Worm (Caenorhabditis elegans) whole organism, late embryonic: ENCODE measurements around the gene Y47D3A.1.

Experiments used
- Y22D7AL.16 ChIP-seq: sonication (generic microtip); optimal IDR thresholded peaks from 2 replicates; lab custom pipeline; 2016; ENCODE audit warnings: missing genetic modification characterization, missing compliant biosample characterization
- ama-1 ChIP-seq: fragments of 150-350 bp; optimal IDR thresholded peaks from 2 replicates; lab custom pipeline; 2014
- ceh-18 ChIP-seq: sonication (generic microtip); optimal IDR thresholded peaks from 2 replicates; lab custom pipeline; 2016; ENCODE audit warnings: missing genetic modification characterization, missing compliant biosample characterization
- ceh-19 ChIP-seq: fragments of 200-800 bp; sonication (Bioruptor generic); optimal IDR thresholded peaks from 2 replicates; lab custom pipeline; 2018; ENCODE audit warnings: mild to moderate bottlenecking, missing genetic modification characterization, missing compliant biosample characterization
- ceh-30 ChIP-seq: fragments of 150-350 bp; optimal IDR thresholded peaks from 2 replicates; lab custom pipeline; 2014; ENCODE audit warnings: missing biosample characterization, missing genetic modification characterization
- ceh-34 ChIP-seq: sonication (generic microtip); optimal IDR thresholded peaks from 2 replicates; lab custom pipeline; 2016; ENCODE audit warnings: mild to moderate bottlenecking, missing genetic modification characterization, missing compliant biosample characterization
- ceh-45 ChIP-seq: fragments of 200-800 bp; sonication (Bioruptor generic); IDR thresholded peaks from 2 replicates; pipeline ENCODE4 v1.3.6; 2022; ENCODE audit warnings: missing genetic modification reagents, missing genetic modification characterization, missing compliant biosample characterization
- ceh-48 ChIP-seq: sonication (generic microtip); optimal IDR thresholded peaks from 2 replicates; lab custom pipeline; 2016; ENCODE audit warnings: missing genetic modification characterization, inconsistent platforms, missing compliant biosample characterization
- ceh-9 ChIP-seq: sonication (generic microtip); optimal IDR thresholded peaks from 2 replicates; lab custom pipeline; 2016; ENCODE audit warnings: mild to moderate bottlenecking, missing genetic modification characterization, inconsistent platforms, missing compliant biosample characterization
- elt-4 ChIP-seq: sonication (generic microtip); optimal IDR thresholded peaks from 2 replicates; lab custom pipeline; 2016; ENCODE audit warnings: missing genetic modification characterization, missing compliant biosample characterization
- fax-1 ChIP-seq: sonication (generic microtip); optimal IDR thresholded peaks from 2 replicates; lab custom pipeline; 2016; ENCODE audit warnings: missing genotype, missing genetic modification characterization, missing compliant biosample characterization
- hlh-13 ChIP-seq: fragments of 200-800 bp; sonication (Bioruptor generic); optimal IDR thresholded peaks from 2 replicates; lab custom pipeline; 2018; ENCODE audit warnings: mild to moderate bottlenecking, missing genetic modification characterization, missing compliant biosample characterization
- hlh-15 ChIP-seq: sonication (generic microtip); optimal IDR thresholded peaks from 2 replicates; lab custom pipeline; 2016; ENCODE audit warnings: missing genetic modification characterization, missing compliant biosample characterization
- hlh-30 ChIP-seq: sonication (generic microtip); optimal IDR thresholded peaks from 2 replicates; lab custom pipeline; 2017; ENCODE audit warnings: antibody characterized with exemption, missing genetic modification characterization, missing compliant biosample characterization; ENCODE audit not compliant: insufficient read depth
- lin-11 ChIP-seq: fragments of 200-800 bp; sonication (Bioruptor generic); optimal IDR thresholded peaks from 2 replicates; lab custom pipeline; 2018; ENCODE audit warnings: mild to moderate bottlenecking, missing genetic modification characterization, missing compliant biosample characterization
- madf-2 ChIP-seq: sonication (generic microtip); optimal IDR thresholded peaks from 2 replicates; lab custom pipeline; 2017; ENCODE audit warnings: missing genetic modification characterization, missing compliant biosample characterization
- mec-3 ChIP-seq: sonication (generic microtip); optimal IDR thresholded peaks from 2 replicates; lab custom pipeline; 2016; ENCODE audit warnings: borderline replicate concordance, missing genetic modification characterization, missing compliant biosample characterization
- nfya-1 ChIP-seq: sonication (generic microtip); optimal IDR thresholded peaks from 2 replicates; lab custom pipeline; 2017; ENCODE audit warnings: missing genetic modification characterization, mild to moderate bottlenecking, missing compliant biosample characterization, antibody characterized with exemption, moderate library complexity
- nhr-11 ChIP-seq: fragments of 150-350 bp; optimal IDR thresholded peaks from 2 replicates; lab custom pipeline; 2014; ENCODE audit warnings: missing biosample characterization, missing genetic modification characterization
- nhr-232 ChIP-seq: sonication (generic microtip); optimal IDR thresholded peaks from 2 replicates; lab custom pipeline; 2016; ENCODE audit warnings: missing genetic modification characterization, missing compliant biosample characterization
- npax-4 ChIP-seq: sonication (generic microtip); optimal IDR thresholded peaks from 2 replicates; lab custom pipeline; 2016; ENCODE audit warnings: missing genetic modification characterization, missing compliant biosample characterization
- pha-4 ChIP-seq: fragments of 150-350 bp; optimal IDR thresholded peaks from 2 replicates; lab custom pipeline; 2018; ENCODE audit warnings: missing biosample characterization, missing genetic modification reagents, missing genetic modification characterization
- pqm-1 ChIP-seq: sonication (generic microtip); optimal IDR thresholded peaks from 2 replicates; lab custom pipeline; 2016; ENCODE audit warnings: missing genetic modification characterization, missing compliant biosample characterization
- pros-1 ChIP-seq: fragments of 150-350 bp; optimal IDR thresholded peaks from 2 replicates; lab custom pipeline; 2014; ENCODE audit warnings: missing biosample characterization, missing genetic modification reagents, missing genetic modification characterization
- rnt-1 ChIP-seq: sonication (generic microtip); optimal IDR thresholded peaks from 2 replicates; lab custom pipeline; 2016; ENCODE audit warnings: missing genetic modification characterization, missing compliant biosample characterization
- sox-2 ChIP-seq: fragments of 200-800 bp; sonication (Bioruptor generic); IDR thresholded peaks from 2 replicates; pipeline ENCODE4 v1.3.6; 2022; ENCODE audit warnings: missing genetic modification reagents, missing genetic modification characterization, missing compliant biosample characterization
- sox-4 ChIP-seq: sonication (generic microtip); optimal IDR thresholded peaks from 2 replicates; lab custom pipeline; 2017; ENCODE audit warnings: mild to moderate bottlenecking, missing genetic modification characterization, inconsistent platforms, missing compliant biosample characterization
- tbx-7 ChIP-seq: sonication (generic microtip); optimal IDR thresholded peaks from 2 replicates; lab custom pipeline; 2016; ENCODE audit warnings: missing genotype, missing genetic modification characterization, missing compliant biosample characterization
- unc-42 ChIP-seq: sonication (generic microtip); optimal IDR thresholded peaks from 2 replicates; lab custom pipeline; 2016; ENCODE audit warnings: missing genotype, missing genetic modification characterization, missing compliant biosample characterization
- unc-55 ChIP-seq: sonication (generic microtip); optimal IDR thresholded peaks from 2 replicates; lab custom pipeline; 2017; ENCODE audit warnings: missing biosample characterization, missing genetic modification reagents, missing genetic modification characterization
- unc-86 ChIP-seq: sonication (generic microtip); optimal IDR thresholded peaks from 2 replicates; lab custom pipeline; 2016; ENCODE audit warnings: missing genetic modification characterization, missing compliant biosample characterization
- zip-5 ChIP-seq: sonication (generic microtip); optimal IDR thresholded peaks from 2 replicates; lab custom pipeline; 2016; ENCODE audit warnings: missing genetic modification characterization, missing compliant biosample characterization

Y47D3A.1 gene

ce11 chrIII:11141791-11142490 is at the start of gene Y47D3A.1, which contains the start of gene pola-1 (continued):
- TF ChIP-seq pha-4 (tag; lab: Kevin White, UChicago) (no peak), ama-1 (lab: Kevin White, UChicago) (no peak), fax-1 (tag; lab: Kevin White, UChicago) (peak; percentile 80), ceh-45 (GFP tag; lab: Robert Waterston, UW) (no peak), ceh-9 (no peak), ceh-34 (tag; lab: Kevin White, UChicago) (peak; percentile 55), hlh-30 (tag; lab: Kevin White, UChicago) (peak; percentile 23), ceh-19 (GFP tag; lab: Kevin White, UChicago) (no peak), rnt-1 (peak; percentile 88), unc-55 (GFP tag; lab: Kevin White, UChicago) (no peak), tbx-7 (peak; percentile 32), sox-4 (no peak), pqm-1 (no peak), nfya-1 (peak; percentile 57), sox-2 (no peak), unc-86 (tag; lab: Kevin White, UChicago) (peak; percentile 49), elt-4 (tag; lab: Kevin White, UChicago) (no peak)

DNA sequence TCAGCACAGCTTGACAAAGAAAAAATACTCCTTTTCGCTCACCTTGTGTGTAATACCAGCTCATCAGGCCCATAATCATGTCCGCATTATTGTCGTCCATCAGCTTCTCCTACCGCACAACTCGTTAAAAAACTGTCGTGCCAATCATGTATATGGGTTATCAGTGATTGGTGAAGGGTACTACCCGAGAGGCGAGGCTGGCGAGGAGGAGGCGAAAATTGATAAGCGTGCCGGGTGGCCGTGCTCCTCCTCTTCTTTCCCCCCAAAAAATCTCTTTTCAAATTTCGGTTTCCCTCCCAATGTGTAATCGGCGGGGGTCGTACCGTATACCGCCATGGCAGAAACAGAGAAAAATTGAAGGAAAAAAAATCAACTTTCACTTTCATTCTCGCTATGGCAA is 46.5 kb upstream of the Y47D3A.1 start:
- TF ChIP-seq ceh-30 (no peak), hlh-30 (tag; lab: Kevin White, UChicago) (no peak), mec-3 (tag; lab: Kevin White, UChicago) (no peak), npax-4 (tag; lab: Kevin White, UChicago) (no peak), Y22D7AL.16 (tag; lab: Kevin White, UChicago) (no peak), fax-1 (tag; lab: Kevin White, UChicago) (no peak), pha-4 (tag; lab: Kevin White, UChicago) (no peak), ceh-34 (tag; lab: Kevin White, UChicago) (no peak), zip-5 (tag; lab: Kevin White, UChicago) (no peak), madf-2 (no peak), ceh-18 (tag; lab: Kevin White, UChicago) (no peak)

- TF ChIP-seq unc-42 (tag; lab: Kevin White, UChicago) (no peak), ceh-34 (tag; lab: Kevin White, UChicago) (peak; percentile 20), hlh-15 (tag; lab: Kevin White, UChicago) (no peak)
Measured at ce11 chrIII:11185483-11186115, 44.0 kb upstream of the Y47D3A.1 start.

- no peak for TF ChIP-seq nhr-232
Measured at ce11 chrIII:11175642-11176217, 34.1 kb upstream of the Y47D3A.1 start.

DNA sequence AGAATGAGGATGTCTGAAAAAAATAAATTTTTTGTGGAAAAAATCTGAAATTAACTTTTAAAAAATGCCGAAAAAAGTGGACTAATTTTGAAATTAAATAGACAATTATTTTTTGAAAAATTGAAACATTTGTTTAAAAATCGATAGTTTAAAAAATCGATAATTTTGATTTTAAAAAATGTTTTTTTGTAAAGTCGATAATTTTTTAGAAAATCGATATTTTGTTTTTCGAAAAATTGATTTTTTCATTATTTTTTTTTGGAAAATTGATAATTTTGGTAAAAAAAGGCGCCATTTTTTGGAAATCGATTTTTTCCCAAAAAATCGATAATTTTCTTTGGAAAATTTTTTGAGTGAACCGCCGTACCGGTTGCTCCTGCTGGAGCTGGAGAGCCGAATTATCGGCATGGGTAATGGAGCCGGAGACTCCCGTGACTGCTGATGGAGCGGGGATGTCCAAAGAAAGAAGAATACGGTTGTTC is 30.6 kb upstream of the Y47D3A.1 start:
- TF ChIP-seq ceh-48 (tag; lab: Kevin White, UChicago) (peak; percentile 27), ceh-30 (no peak), hlh-13 (GFP tag; lab: Kevin White, UChicago) (no peak), pros-1 (tag; lab: Kevin White, UChicago) (no peak), ceh-45 (GFP tag; lab: Robert Waterston, UW) (no peak), lin-11 (tag; lab: Kevin White, UChicago) (no peak), nhr-11 (tag; lab: Kevin White, UChicago) (no peak), ama-1 (lab: Kevin White, UChicago) (no peak)
